Fruit fly (Drosophila melanogaster) whole organism, embryonic: ENCODE results near the gene CG13060.

Experiments
- BEAF-32 ChIP-seq: fragments of 200-800 bp; sonication (Bioruptor generic); optimal IDR thresholded peaks from 3 replicates; lab custom pipeline; 2017; ENCODE audit warnings: missing biosample characterization, missing genetic modification characterization, mild to moderate bottlenecking, moderate library complexity, missing genetic modification reagents
- Bgb ChIP-seq: fragments of 200-800 bp; sonication (Bioruptor generic); IDR thresholded peaks from 2 replicates; pipeline ENCODE4 v1.3.6; 2022; ENCODE audit warnings: missing biosample characterization, missing genetic modification characterization; ENCODE audit not compliant: partially characterized antibody
- CG12769 ChIP-seq: fragments of 200-800 bp; sonication (Bioruptor generic); optimal IDR thresholded peaks from 2 replicates; lab custom pipeline; 2019; ENCODE audit warnings: missing biosample characterization, mild to moderate bottlenecking, missing genetic modification characterization, moderate library complexity
- CG12942 ChIP-seq: fragments of 200-800 bp; sonication (Bioruptor generic); optimal IDR thresholded peaks from 3 replicates; lab custom pipeline; 2016; ENCODE audit warnings: missing biosample characterization, missing genetic modification characterization
- CG15514 ChIP-seq: fragments of 200-800 bp; sonication (Bioruptor generic); optimal IDR thresholded peaks from 3 replicates; lab custom pipeline; 2017; ENCODE audit warnings: missing biosample characterization, missing genetic modification characterization, mild to moderate bottlenecking, moderate library complexity, missing genetic modification reagents
- CG17186 ChIP-seq: fragments of 200-800 bp; sonication (Bioruptor generic); optimal IDR thresholded peaks from 3 replicates; lab custom pipeline; 2017; ENCODE audit warnings: missing biosample characterization, missing genetic modification reagents, missing genetic modification characterization
- CG17361 ChIP-seq: fragments of 200-800 bp; sonication (Bioruptor generic); IDR thresholded peaks from 3 replicates; pipeline ENCODE4 v1.3.6; 2022; ENCODE audit warnings: missing biosample characterization, missing genetic modification characterization
- CG17612 ChIP-seq: fragments of 200-800 bp; sonication (Bioruptor generic); IDR thresholded peaks from 2 replicates; pipeline ENCODE4 v1.3.6; 2022; ENCODE audit warnings: missing biosample characterization, missing genetic modification characterization
- CG2120 ChIP-seq: fragments of 200-800 bp; sonication (Bioruptor generic); optimal IDR thresholded peaks from 3 replicates; lab custom pipeline; 2016; ENCODE audit warnings: missing biosample characterization, missing genetic modification characterization
- CG33213 ChIP-seq: fragments of 200-800 bp; sonication (Bioruptor generic); optimal IDR thresholded peaks from 3 replicates; lab custom pipeline; 2016; ENCODE audit warnings: missing biosample characterization, missing genetic modification characterization
- CG4282 ChIP-seq: fragments of 200-800 bp; sonication (Bioruptor generic); optimal IDR thresholded peaks from 2 replicates; lab custom pipeline; 2016; ENCODE audit warnings: missing biosample characterization, missing genetic modification characterization
- CG43689 ChIP-seq: fragments of 200-800 bp; sonication (Bioruptor generic); IDR thresholded peaks from 2 replicates; pipeline ENCODE4 v1.3.6; 2022; ENCODE audit warnings: missing biosample characterization, missing genetic modification characterization
- CG6272 ChIP-seq: fragments of 200-800 bp; sonication (Bioruptor generic); IDR thresholded peaks from 2 replicates; pipeline ENCODE4 v1.3.6; 2022; ENCODE audit warnings: missing biosample characterization, missing genetic modification characterization
- CG6854 ChIP-seq: fragments of 200-800 bp; sonication (Bioruptor generic); optimal IDR thresholded peaks from 3 replicates; lab custom pipeline; 2017; ENCODE audit warnings: missing biosample characterization, mild to moderate bottlenecking, missing genetic modification characterization
- CG7372 ChIP-seq: fragments of 200-800 bp; sonication (Bioruptor generic); IDR thresholded peaks from 2 replicates; pipeline ENCODE4 v1.3.6; 2022; ENCODE audit warnings: missing biosample characterization, missing genetic modification characterization
- CG7928 ChIP-seq: fragments of 200-800 bp; sonication (Bioruptor generic); optimal IDR thresholded peaks from 2 replicates; lab custom pipeline; 2017; ENCODE audit warnings: missing biosample characterization, mild to moderate bottlenecking, missing genetic modification characterization
- Dll ChIP-seq: fragments of 200-800 bp; sonication (Bioruptor generic); IDR thresholded peaks from 4 replicates; pipeline ENCODE4 v1.3.6; 2022; ENCODE audit warnings: missing biosample characterization, missing genetic modification characterization; ENCODE audit not compliant: partially characterized antibody
- E2f2 ChIP-seq: fragments of 200-800 bp; sonication (Bioruptor generic); IDR thresholded peaks from 2 replicates; pipeline ENCODE4 v1.3.6; 2022; ENCODE audit warnings: missing biosample characterization, missing genetic modification characterization
- H2.0 ChIP-seq: fragments of 200-800 bp; sonication (Bioruptor generic); IDR thresholded peaks from 2 replicates; pipeline ENCODE4 v1.3.6; 2022; ENCODE audit warnings: missing biosample characterization, missing genetic modification characterization
- HmgD ChIP-seq: fragments of 200-800 bp; sonication (Bioruptor generic); optimal IDR thresholded peaks from 3 replicates; lab custom pipeline; 2016; ENCODE audit warnings: missing biosample characterization, missing genetic modification characterization
- Jarid2 ChIP-seq: fragments of 200-800 bp; sonication (Bioruptor generic); optimal IDR thresholded peaks from 3 replicates; lab custom pipeline; 2017; ENCODE audit warnings: mild to moderate bottlenecking, missing biosample characterization, missing genetic modification reagents, missing genetic modification characterization
- Med ChIP-seq: fragments of 200-800 bp; sonication (Bioruptor generic); peaks from one replicate; lab custom pipeline; 2016; ENCODE audit warnings: missing biosample characterization, missing genetic modification characterization, mild to moderate bottlenecking, inconsistent platforms, moderate library complexity
- Myb ChIP-seq: fragments of 200-800 bp; sonication (Bioruptor generic); optimal IDR thresholded peaks from 2 replicates; lab custom pipeline; 2016; ENCODE audit warnings: missing biosample characterization, missing genetic modification characterization
- Pdp1 ChIP-seq, 2 experiments: fragments of 200-800 bp; sonication (Bioruptor generic); optimal IDR thresholded peaks; 3 replicates each; lab custom pipeline; 2016; ENCODE audit warnings: missing biosample characterization in 2 of 2, missing genetic modification characterization in 2 of 2, mild to moderate bottlenecking in 1 of 2, moderate library complexity in 1 of 2
- Tbp ChIP-seq: fragments of >200 bp; optimal IDR thresholded peaks from 2 replicates; lab custom pipeline; 2018; ENCODE audit warnings: missing biosample characterization, missing genetic modification characterization
- Trl ChIP-seq, 3 experiments: fragments of >200 bp in 2 of 3; fragments of 200-800 bp in 1 of 3; sonication (Bioruptor generic) in 1 of 3; optimal IDR thresholded peaks; 2 replicates in 1 of 3; 3 replicates in 2 of 3; lab custom pipeline; 2016 to 2017; ENCODE audit warnings: missing biosample characterization in 1 of 3, missing genetic modification characterization in 1 of 3
- bbx ChIP-seq: fragments of 200-800 bp; sonication (Bioruptor generic); IDR thresholded peaks from 2 replicates; pipeline ENCODE4 v1.3.6; 2022; ENCODE audit warnings: missing biosample characterization, missing genetic modification characterization; ENCODE audit not compliant: partially characterized antibody
- ci ChIP-seq: fragments of 200-800 bp; sonication (Bioruptor generic); IDR thresholded peaks from 3 replicates; pipeline ENCODE4 v1.3.6; 2022; ENCODE audit warnings: missing biosample characterization, missing genetic modification characterization
- da ChIP-seq: fragments of 200-800 bp; sonication (Bioruptor generic); optimal IDR thresholded peaks from 2 replicates; lab custom pipeline; 2016; ENCODE audit warnings: missing biosample characterization, missing genetic modification characterization
- dmrt99B ChIP-seq: fragments of 200-800 bp; sonication (Bioruptor generic); optimal IDR thresholded peaks from 2 replicates; lab custom pipeline; 2018; ENCODE audit warnings: missing biosample characterization, mild to moderate bottlenecking, missing genetic modification characterization, moderate library complexity
- eyg ChIP-seq: fragments of 200-800 bp; sonication (Bioruptor generic); optimal IDR thresholded peaks from 3 replicates; lab custom pipeline; 2016; ENCODE audit warnings: missing biosample characterization, missing genetic modification characterization
- fd64A ChIP-seq: fragments of 200-800 bp; sonication (Bioruptor generic); optimal IDR thresholded peaks from 3 replicates; lab custom pipeline; 2018; ENCODE audit warnings: missing biosample characterization, mild to moderate bottlenecking, missing genetic modification characterization
- ftz-f1 ChIP-seq: fragments of 200-800 bp; sonication (Bioruptor generic); optimal IDR thresholded peaks from 2 replicates; lab custom pipeline; 2016; ENCODE audit warnings: missing biosample characterization, missing genetic modification characterization
- lola ChIP-seq, 3 experiments: fragments of >200 bp in 2 of 3; fragments of 200-800 bp in 1 of 3; sonication (Bioruptor generic) in 1 of 3; optimal IDR thresholded peaks; 2 replicates each; lab custom pipeline; 2017 to 2019; ENCODE audit warnings: missing biosample characterization in 3 of 3, missing genetic modification characterization in 3 of 3, mild to moderate bottlenecking in 1 of 3, moderate library complexity in 1 of 3
- mam ChIP-seq: fragments of 200-800 bp; sonication (Bioruptor generic); optimal IDR thresholded peaks from 3 replicates; lab custom pipeline; 2016; ENCODE audit warnings: missing biosample characterization, missing genetic modification characterization
- nom ChIP-seq: fragments of 200-800 bp; sonication (Bioruptor generic); optimal IDR thresholded peaks from 2 replicates; lab custom pipeline; 2017; ENCODE audit warnings: missing biosample characterization, missing genetic modification characterization, mild to moderate bottlenecking, moderate library complexity, missing genetic modification reagents
- pfk ChIP-seq: fragments of 200-800 bp; sonication (Bioruptor generic); optimal IDR thresholded peaks from 2 replicates; lab custom pipeline; 2018; ENCODE audit warnings: missing biosample characterization, mild to moderate bottlenecking, missing genetic modification characterization, moderate library complexity
- pho ChIP-seq: fragments of 200-800 bp; sonication (Bioruptor generic); optimal IDR thresholded peaks from 2 replicates; lab custom pipeline; 2016; ENCODE audit warnings: missing biosample characterization, missing genetic modification characterization
- pnt ChIP-seq: fragments of 200-800 bp; sonication (Bioruptor generic); optimal IDR thresholded peaks from 3 replicates; lab custom pipeline; 2016; ENCODE audit warnings: missing biosample characterization, missing genetic modification characterization
- repo ChIP-seq: fragments of 200-800 bp; sonication (Bioruptor generic); optimal IDR thresholded peaks from 2 replicates; lab custom pipeline; 2016; ENCODE audit warnings: missing biosample characterization, missing genetic modification characterization
- ro ChIP-seq: fragments of 200-800 bp; sonication (Bioruptor generic); IDR thresholded peaks from 2 replicates; pipeline ENCODE4 v1.3.6; 2022; ENCODE audit warnings: missing biosample characterization, missing genetic modification characterization
- row ChIP-seq: fragments of 200-800 bp; sonication (Bioruptor generic); IDR thresholded peaks from 3 replicates; pipeline ENCODE4 v1.3.6; 2022; ENCODE audit warnings: missing biosample characterization, missing genetic modification characterization
- salm ChIP-seq: fragments of 200-800 bp; sonication (Bioruptor generic); optimal IDR thresholded peaks from 2 replicates; lab custom pipeline; 2018; ENCODE audit warnings: missing biosample characterization, mild to moderate bottlenecking, missing genetic modification characterization
- slou ChIP-seq: fragments of 200-800 bp; sonication (Bioruptor generic); optimal IDR thresholded peaks from 3 replicates; lab custom pipeline; 2016; ENCODE audit warnings: missing biosample characterization, missing genetic modification characterization
- sqz ChIP-seq: fragments of 200-800 bp; sonication (Bioruptor generic); optimal IDR thresholded peaks from 3 replicates; lab custom pipeline; 2018; ENCODE audit warnings: missing biosample characterization, mild to moderate bottlenecking, missing genetic modification characterization

The CG13060 gene

dm6 chr3L:16330740-16331139 lies 11.1 kb downstream of the CG13060 start, which contains the start of gene CG33060:
CG33060 (plus strand) TSS chr3L:16331040.
- TF ChIP-seq CG6272 (GFP tag; lab: Robert Waterston, UW): no peak
- TF ChIP-seq row (GFP tag; lab: Robert Waterston, UW): no peak
- TF ChIP-seq mam (GFP tag; lab: Kevin White, UChicago): no peak
- no peak for TF ChIP-seq CG43689 (GFP tag; lab: Robert Waterston, UW)
- TF ChIP-seq CG12942 (GFP tag; lab: Kevin White, UChicago): no peak
- no peak for TF ChIP-seq CG15514 (GFP tag; lab: Kevin White, UChicago)
- no peak for TF ChIP-seq Tbp (GFP tag; lab: Kevin White, UChicago)
- TF ChIP-seq Bgb (GFP tag; lab: Robert Waterston, UW): no peak
- no peak for TF ChIP-seq CG7928 (GFP tag; lab: Kevin White, UChicago)
- no peak for TF ChIP-seq Dll
- TF ChIP-seq dmrt99B (tag; lab: Kevin White, UChicago): no peak
- no peak for TF ChIP-seq CG6854 (GFP tag; lab: Kevin White, UChicago)
- no peak for TF ChIP-seq Myb (GFP tag; lab: Kevin White, UChicago)
- TF ChIP-seq sqz: no peak
- no peak for TF ChIP-seq fd64A (GFP tag; lab: Kevin White, UChicago)
- no peak for TF ChIP-seq CG17186
- TF ChIP-seq BEAF-32: no peak
- no peak for TF ChIP-seq CG17361 (GFP tag; lab: Robert Waterston, UW)
- TF ChIP-seq H2.0 (GFP tag; lab: Robert Waterston, UW): no peak
- TF ChIP-seq da (GFP tag; lab: Kevin White, UChicago): no peak

DNA sequence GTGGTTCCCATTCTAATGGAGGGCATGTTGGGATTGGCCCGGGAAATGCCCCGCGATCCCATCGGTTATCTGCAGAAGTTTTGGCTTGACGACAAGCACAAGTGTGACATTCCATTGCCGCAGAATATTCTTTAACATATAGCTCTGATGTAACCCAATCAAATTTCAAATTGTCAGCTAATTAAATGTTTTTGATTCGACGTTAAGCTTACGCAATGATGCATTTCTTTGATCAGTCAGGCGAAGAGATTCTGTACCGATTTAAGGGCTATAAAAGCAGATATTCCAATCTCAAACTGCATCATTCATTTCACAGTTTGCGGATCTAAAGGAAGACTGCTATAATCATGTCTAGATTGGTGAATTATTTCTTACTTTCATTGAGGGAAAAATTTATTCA lies 12.0 kb downstream of the CG13060 start, which contains the start of gene retinin:
Gene retinin, plus strand, starts transcription at position 301 of the 400 bp plus-strand sequence.
- no peak for TF ChIP-seq nom (GFP tag; lab: Kevin White, UChicago)
- no peak for TF ChIP-seq sqz
- TF ChIP-seq HmgD (GFP tag; lab: Kevin White, UChicago): no peak
- no peak for TF ChIP-seq CG4282 (GFP tag; lab: Kevin White, UChicago)

- TF ChIP-seq pnt (GFP tag; lab: Kevin White, UChicago): no peak
- TF ChIP-seq salm (tag; lab: Kevin White, UChicago): no peak
- TF ChIP-seq CG33213 (GFP tag; lab: Kevin White, UChicago): no peak
These were observed 13.4 kb downstream of the CG13060 start, which contains the start of gene CG13056 for dm6 chr3L:16333013-16333412. CG13056 (plus strand) TSS chr3L:16333313.

DNA sequence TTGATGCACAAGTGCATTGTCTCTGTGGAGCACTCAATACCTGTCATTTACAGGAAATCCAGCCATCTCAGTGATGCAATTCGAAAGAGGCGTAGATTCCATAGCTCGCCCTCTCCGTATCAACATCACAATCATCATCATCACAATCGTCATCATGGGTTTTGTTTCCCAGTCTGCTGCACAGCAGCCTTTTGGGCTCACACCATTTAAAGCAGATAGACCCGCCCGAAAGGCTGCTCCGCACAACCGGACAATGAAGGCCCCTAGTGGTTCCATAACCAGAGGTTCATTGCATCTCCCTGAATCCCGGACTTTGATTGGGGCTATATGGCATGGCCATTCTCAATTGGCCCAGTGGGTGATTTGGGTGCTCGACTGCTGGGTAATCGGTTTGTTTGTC lies 15.2 kb downstream of the CG13060 start:
- no peak for TF ChIP-seq pho
- peak; percentile 9; the same call in 1 of the 2 replicates for TF ChIP-seq E2f2
- TF ChIP-seq Jarid2 (GFP tag; lab: Kevin White, UChicago): no peak
- peak in 1 of 3 experiments; percentile 53 for TF ChIP-seq lola (GFP tag; optimal IDR thresholded peaks at IDR 0.05; lab: Kevin White, UChicago)
- peak; percentile 44 for TF ChIP-seq ftz-f1 (GFP tag; lab: Kevin White, UChicago)
- TF ChIP-seq CG6272 (GFP tag; lab: Robert Waterston, UW): no peak
- peak; percentile 46 for TF ChIP-seq CG12769 (tag; lab: Kevin White, UChicago)
- TF ChIP-seq CG17612 (GFP tag; lab: Robert Waterston, UW): peak; percentile 35; the same call in 1 of the 2 replicates
- TF ChIP-seq pfk: no peak
- peak; percentile 18; the same call in 1 of the 2 replicates for TF ChIP-seq Bgb (GFP tag; lab: Robert Waterston, UW)
- no peak for TF ChIP-seq repo (GFP tag; lab: Kevin White, UChicago)
- TF ChIP-seq ro (GFP tag; lab: Robert Waterston, UW): no peak
- peak in 1 of 2 experiments; percentile 65 for TF ChIP-seq Pdp1 (GFP tag; optimal IDR thresholded peaks at IDR 0.05; lab: Kevin White, UChicago)
- TF ChIP-seq Trl (optimal IDR thresholded peaks at IDR 0.05; lab: Kevin White, UChicago): no peak
- no peak for TF ChIP-seq Trl (GFP tag; optimal IDR thresholded peaks at IDR 0.05; lab: Kevin White, UChicago)
- no peak for TF ChIP-seq slou (GFP tag; lab: Kevin White, UChicago)
- TF ChIP-seq bbx: peak; percentile 38; the same call in 1 of the 2 replicates
- TF ChIP-seq ci (GFP tag; lab: Robert Waterston, UW): peak; percentile 58; the same call in 1 of the 3 replicates
- TF ChIP-seq Med: peak; percentile 75
- no peak for TF ChIP-seq CG2120 (GFP tag; lab: Kevin White, UChicago)
- TF ChIP-seq eyg (GFP tag; lab: Kevin White, UChicago): no peak
- no peak for TF ChIP-seq CG7372 (GFP tag; lab: Robert Waterston, UW)
